Worm (Caenorhabditis elegans) whole organism, L4 larva: ENCODE results near the gene ddx-15.

Experiments used
- D1046.2 ChIP-seq: fragments of 200-800 bp; sonication (Bioruptor generic); IDR thresholded peaks from 2 replicates; pipeline ENCODE4 v1.3.6; 2022; ENCODE audit warnings: missing genetic modification characterization, missing compliant biosample characterization
- F10B5.3 ChIP-seq: sonication (generic microtip); optimal IDR thresholded peaks from 2 replicates; lab custom pipeline; 2016; ENCODE audit warnings: mild to moderate bottlenecking, missing genetic modification characterization, missing compliant biosample characterization
- F44E2.7 ChIP-seq: fragments of 200-800 bp; sonication (Bioruptor generic); IDR thresholded peaks from 2 replicates; pipeline ENCODE4 v2.1.2; 2022; ENCODE audit warnings: missing genetic modification characterization, missing compliant biosample characterization
- T26A8.4 ChIP-seq: fragments of 200-800 bp; sonication (Bioruptor generic); IDR thresholded peaks from 2 replicates; pipeline ENCODE4 v1.3.6; 2022; ENCODE audit warnings: missing genetic modification characterization, missing compliant biosample characterization
- ZK337.2 ChIP-seq: fragments of 200-800 bp; sonication (Bioruptor generic); IDR thresholded peaks from 2 replicates; pipeline ENCODE4 v1.3.6; 2022; ENCODE audit warnings: missing genetic modification reagents, missing genetic modification characterization, missing compliant biosample characterization
- aha-1 ChIP-seq: fragments of 150-350 bp; peaks from one replicate; lab custom pipeline; 2014; ENCODE audit warnings: missing biosample characterization, missing genetic modification characterization
- ama-1 ChIP-seq: fragments of 150-350 bp; optimal IDR thresholded peaks from 2 replicates; lab custom pipeline; 2014; ENCODE audit warnings: inconsistent platforms, mixed read lengths
- ces-1 ChIP-seq: fragments of 150-350 bp; sonication (generic microtip); optimal IDR thresholded peaks from 4 replicates; lab custom pipeline; 2014; ENCODE audit warnings: missing biosample characterization, missing genetic modification reagents, missing genetic modification characterization
- cey-2 ChIP-seq: sonication (generic microtip); optimal IDR thresholded peaks from 3 replicates; lab custom pipeline; 2017; ENCODE audit warnings: missing genetic modification characterization, mild to moderate bottlenecking, missing compliant biosample characterization, antibody characterized with exemption, borderline replicate concordance; ENCODE audit not compliant: insufficient read depth
- daf-12 ChIP-seq: fragments of 150-350 bp; optimal IDR thresholded peaks from 2 replicates; lab custom pipeline; 2014; ENCODE audit warnings: missing biosample characterization, missing genetic modification reagents, missing genetic modification characterization
- daf-19 ChIP-seq: fragments of 200-800 bp; sonication (Bioruptor generic); conservative IDR thresholded peaks from 2 replicates; pipeline ENCODE4 v1.3.6; 2022; ENCODE audit warnings: missing genetic modification characterization, missing compliant biosample characterization
- daf-8 ChIP-seq: fragments of 200-800 bp; sonication (Bioruptor generic); IDR thresholded peaks from 2 replicates; pipeline ENCODE4 v1.3.6; 2022; ENCODE audit warnings: missing genetic modification characterization, missing compliant biosample characterization
- dmd-6 ChIP-seq: fragments of 200-800 bp; sonication (Bioruptor generic); IDR thresholded peaks from 2 replicates; pipeline ENCODE4 v1.3.6; 2022; ENCODE audit warnings: missing genetic modification reagents, missing genetic modification characterization, missing compliant biosample characterization
- dpl-1 ChIP-seq: fragments of 150-350 bp; optimal IDR thresholded peaks from 2 replicates; lab custom pipeline; 2014; ENCODE audit warnings: missing biosample characterization, missing genetic modification reagents, missing genetic modification characterization
- duxl-1 ChIP-seq: sonication (generic microtip); optimal IDR thresholded peaks from 2 replicates; lab custom pipeline; 2016; ENCODE audit warnings: mild to moderate bottlenecking, missing genetic modification characterization, moderate library complexity, missing compliant biosample characterization; ENCODE audit not compliant: poor library complexity
- dve-1 ChIP-seq: sonication (generic microtip); optimal IDR thresholded peaks from 2 replicates; lab custom pipeline; 2017; ENCODE audit warnings: antibody characterized with exemption, mild to moderate bottlenecking, missing genetic modification characterization, missing compliant biosample characterization; ENCODE audit not compliant: insufficient read depth
- fkh-10 ChIP-seq: fragments of 150-350 bp; optimal IDR thresholded peaks from 2 replicates; lab custom pipeline; 2014; ENCODE audit warnings: missing biosample characterization, missing genetic modification reagents, missing genetic modification characterization
- hif-1 ChIP-seq, 2 experiments: sonication (generic microtip); optimal IDR thresholded peaks; 2 replicates each; lab custom pipeline; 2016 to 2017; ENCODE audit warnings: missing compliant biosample characterization in 2 of 2, missing genetic modification characterization in 2 of 2, missing genetic modification reagents in 2 of 2, missing genotype in 2 of 2, mild to moderate bottlenecking in 1 of 2
- hlh-11 ChIP-seq: fragments of 200-800 bp; sonication (Bioruptor generic); optimal IDR thresholded peaks from 2 replicates; lab custom pipeline; 2018; ENCODE audit warnings: mild to moderate bottlenecking, missing genetic modification characterization, missing compliant biosample characterization
- hlh-30 ChIP-seq: sonication (generic microtip); optimal IDR thresholded peaks from 2 replicates; lab custom pipeline; 2017; ENCODE audit warnings: antibody characterized with exemption, mild to moderate bottlenecking, missing genetic modification characterization, missing compliant biosample characterization; ENCODE audit not compliant: insufficient read depth
- hmg-1.1 ChIP-seq: fragments of 200-800 bp; sonication (Bioruptor generic); IDR thresholded peaks from 2 replicates; pipeline ENCODE4 v1.3.6; 2022; ENCODE audit warnings: missing genetic modification reagents, missing genetic modification characterization, missing compliant biosample characterization
- lim-7 ChIP-seq: fragments of 200-800 bp; sonication (Bioruptor generic); IDR thresholded peaks from 2 replicates; pipeline ENCODE4 v1.3.6; 2022; ENCODE audit warnings: missing genetic modification characterization, missing compliant biosample characterization
- lin-1 ChIP-seq: fragments of 200-800 bp; sonication (Bioruptor generic); IDR thresholded peaks from 2 replicates; pipeline ENCODE4 v1.3.6; 2022; ENCODE audit warnings: missing genetic modification reagents, missing genetic modification characterization, missing compliant biosample characterization
- lin-13 ChIP-seq: fragments of 150-350 bp; optimal IDR thresholded peaks from 2 replicates; lab custom pipeline; 2014; ENCODE audit warnings: missing biosample characterization, missing genetic modification reagents, missing genetic modification characterization
- lsy-2 ChIP-seq, 2 experiments: fragments of 150-350 bp in 1 of 2; sonication (generic microtip) in 1 of 2; optimal IDR thresholded peaks; 2 replicates each; lab custom pipeline; 2014 to 2017; ENCODE audit warnings: missing biosample characterization in 2 of 2, missing genetic modification characterization in 2 of 2
- madf-9 ChIP-seq: fragments of 200-800 bp; sonication (Bioruptor generic); conservative IDR thresholded peaks from 2 replicates; pipeline ENCODE4 v1.3.6; 2022; ENCODE audit warnings: missing genetic modification reagents, missing genetic modification characterization, missing compliant biosample characterization
- mdt-29 ChIP-seq: fragments of 200-800 bp; sonication (Bioruptor generic); IDR thresholded peaks from 2 replicates; pipeline ENCODE4 v1.3.6; 2022; ENCODE audit warnings: missing genetic modification reagents, missing genetic modification characterization, missing compliant biosample characterization
- mep-1 ChIP-seq: fragments of 150-350 bp; sonication (generic microtip); optimal IDR thresholded peaks from 3 replicates; lab custom pipeline; 2014; ENCODE audit warnings: missing biosample characterization, missing genetic modification characterization
- mes-2 ChIP-seq: sonication (generic microtip); optimal IDR thresholded peaks from 2 replicates; lab custom pipeline; 2016; ENCODE audit warnings: missing genotype, mild to moderate bottlenecking, missing genetic modification characterization, missing compliant biosample characterization; ENCODE audit not compliant: poor library complexity, severe bottlenecking
- nhr-10 ChIP-seq: fragments of 150-350 bp; optimal IDR thresholded peaks from 2 replicates; lab custom pipeline; 2014; ENCODE audit warnings: missing biosample characterization, missing genetic modification characterization
- nhr-102 ChIP-seq: sonication (generic microtip); optimal IDR thresholded peaks from 2 replicates; lab custom pipeline; 2016; ENCODE audit warnings: mild to moderate bottlenecking, missing genetic modification characterization, moderate library complexity, missing compliant biosample characterization
- nhr-11 ChIP-seq: fragments of 150-350 bp; optimal IDR thresholded peaks from 2 replicates; lab custom pipeline; 2014; ENCODE audit warnings: missing biosample characterization, missing genetic modification characterization
- nhr-25 ChIP-seq: sonication (generic microtip); optimal IDR thresholded peaks from 2 replicates; lab custom pipeline; 2017; ENCODE audit warnings: missing genetic modification characterization, mild to moderate bottlenecking, missing compliant biosample characterization, antibody characterized with exemption, moderate library complexity, borderline replicate concordance; ENCODE audit not compliant: insufficient read depth
- nhr-28 ChIP-seq: fragments of 150-350 bp; optimal IDR thresholded peaks from 2 replicates; lab custom pipeline; 2014; ENCODE audit warnings: missing biosample characterization, missing genetic modification characterization
- nhr-41 ChIP-seq: fragments of 200-800 bp; sonication (Bioruptor generic); IDR thresholded peaks from 2 replicates; pipeline ENCODE4 v1.3.6; 2022; ENCODE audit warnings: missing genetic modification reagents, missing genetic modification characterization, missing compliant biosample characterization
- nhr-42 ChIP-seq: fragments of 200-800 bp; sonication (Bioruptor generic); IDR thresholded peaks from 2 replicates; pipeline ENCODE4 v1.3.6; 2022; ENCODE audit warnings: missing genetic modification characterization, missing compliant biosample characterization
- pha-4 ChIP-seq, 2 experiments: fragments of 150-350 bp in 1 of 2; fragments of 200-800 bp in 1 of 2; sonication (Bioruptor generic) in 1 of 2; IDR thresholded peaks in 1 of 2; optimal IDR thresholded peaks in 1 of 2; 2 replicates each; pipeline versions ENCODE4 v1.3.6 to Lab custom; 2014 to 2022; ENCODE audit warnings: missing genetic modification characterization in 2 of 2, missing genetic modification reagents in 2 of 2, missing biosample characterization in 1 of 2, missing compliant biosample characterization in 1 of 2
- rbr-2 ChIP-seq: sonication (generic microtip); optimal IDR thresholded peaks from 2 replicates; lab custom pipeline; 2016; ENCODE audit warnings: missing genotype, missing genetic modification characterization, missing compliant biosample characterization
- sdz-12 ChIP-seq: fragments of 200-800 bp; sonication (Bioruptor generic); optimal IDR thresholded peaks from 2 replicates; lab custom pipeline; 2018; ENCODE audit warnings: mild to moderate bottlenecking, missing genetic modification characterization, missing compliant biosample characterization
- set-16 ChIP-seq: fragments of 200-800 bp; sonication (Bioruptor generic); IDR thresholded peaks from 2 replicates; pipeline ENCODE4 v1.3.6; 2022; ENCODE audit warnings: missing genetic modification reagents, missing genetic modification characterization, missing compliant biosample characterization
- snpc-1.2 ChIP-seq: fragments of 200-800 bp; sonication (Bioruptor generic); IDR thresholded peaks from 2 replicates; pipeline ENCODE4 v1.3.6; 2022; ENCODE audit warnings: missing genetic modification reagents, missing genetic modification characterization, missing compliant biosample characterization
- snpc-4 ChIP-seq: fragments of 150-350 bp; optimal IDR thresholded peaks from 2 replicates; lab custom pipeline; 2014; ENCODE audit warnings: missing biosample characterization, missing genetic modification characterization
- spr-3 ChIP-seq: fragments of 200-800 bp; sonication (Bioruptor generic); optimal IDR thresholded peaks from 2 replicates; lab custom pipeline; 2018; ENCODE audit warnings: mild to moderate bottlenecking, missing genetic modification characterization, missing compliant biosample characterization
- tag-97 ChIP-seq: fragments of 200-800 bp; sonication (Bioruptor generic); IDR thresholded peaks from 2 replicates; pipeline ENCODE4 v1.3.6; 2022; ENCODE audit warnings: missing genetic modification characterization, missing compliant biosample characterization
- tra-1 ChIP-seq: fragments of 200-800 bp; sonication (Bioruptor generic); IDR thresholded peaks from 2 replicates; pipeline ENCODE4 v1.3.6; 2022; ENCODE audit warnings: missing genetic modification reagents, missing genetic modification characterization, missing compliant biosample characterization
- unc-130 ChIP-seq: sonication (generic microtip); optimal IDR thresholded peaks from 2 replicates; lab custom pipeline; 2016; ENCODE audit warnings: missing genetic modification reagents, missing genetic modification characterization, missing compliant biosample characterization
- unc-62 ChIP-seq, 3 experiments: fragments of 150-350 bp in 1 of 3; sonication (generic microtip); optimal IDR thresholded peaks in 2 of 3; peaks in 1 of 3; 1 replicate in 1 of 3; 2 replicates in 2 of 3; lab custom pipeline; 2014 to 2017; ENCODE audit warnings: missing biosample characterization in 3 of 3, missing genetic modification characterization in 3 of 3, missing genetic modification reagents in 3 of 3, missing genotype in 1 of 3
- vab-7 ChIP-seq: fragments of 200-800 bp; sonication (Bioruptor generic); IDR thresholded peaks from 2 replicates; pipeline ENCODE4 v1.3.6; 2022; ENCODE audit warnings: missing genetic modification reagents, missing genetic modification characterization, missing compliant biosample characterization
- zfp-3 ChIP-seq: fragments of 200-800 bp; sonication (Bioruptor generic); conservative IDR thresholded peaks from 2 replicates; pipeline ENCODE4 v1.3.6; 2022; ENCODE audit warnings: missing genetic modification reagents, missing genetic modification characterization, missing compliant biosample characterization

ddx-15 gene

DNA sequence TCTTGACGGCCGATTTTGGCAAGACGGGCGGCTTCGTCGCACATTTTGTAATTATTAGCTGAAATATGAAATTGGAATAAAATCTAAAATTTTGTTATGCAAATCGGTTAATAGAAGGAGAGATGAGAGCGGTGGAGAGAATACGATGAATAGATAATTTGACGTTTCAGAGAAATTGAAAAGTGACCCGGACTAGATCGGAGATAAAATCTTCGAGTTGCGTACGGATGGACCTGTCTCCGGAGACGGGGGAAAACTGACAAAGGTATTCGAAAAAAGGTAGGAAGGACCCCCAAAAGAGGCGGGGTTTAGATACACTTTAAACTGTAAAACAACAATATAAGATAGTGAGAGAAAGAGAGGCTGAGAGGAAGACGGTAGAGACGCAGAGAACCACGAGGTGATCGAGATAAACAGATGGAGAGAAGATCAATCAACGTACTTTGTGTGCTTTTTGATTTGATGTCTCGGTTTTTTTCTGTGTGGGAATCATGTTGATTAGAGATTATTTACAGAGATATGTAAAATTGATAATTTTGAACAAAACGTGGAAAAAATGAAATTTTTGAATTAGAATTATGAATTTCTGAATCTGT, 39.3 kb downstream of the ddx-15 start, which contains the start of gene F09F7.6 (continued):
- TF ChIP-seq daf-19 (GFP tag; lab: Robert Waterston, UW) (no peak), D1046.2 (GFP tag; lab: Robert Waterston, UW) (no peak), T26A8.4 (no peak), mes-2 (tag; lab: Kevin White, UChicago) (peak; percentile 21), zfp-3 (no peak), lsy-2 (tag; optimal IDR thresholded peaks at IDR 0.05; lab: Kevin White, UChicago) (peak in 1 of 2 experiments; percentile 69), nhr-10 (tag; lab: Kevin White, UChicago) (peak; percentile 2), vab-7 (GFP tag; lab: Robert Waterston, UW) (no peak), nhr-42 (no peak), duxl-1 (tag; lab: Kevin White, UChicago) (no peak), hif-1 (tag; optimal IDR thresholded peaks at IDR 0.05; lab: Kevin White, UChicago) (peak in 1 of 2 experiments; percentile 49), dpl-1 (GFP tag; lab: Kevin White, UChicago) (no peak), hlh-30 (tag; lab: Kevin White, UChicago) (peak; percentile 92), cey-2 (tag; lab: Kevin White, UChicago) (no peak), ces-1 (no peak), hmg-1.1 (GFP tag; lab: Robert Waterston, UW) (no peak), dve-1 (peak; percentile 96), set-16 (GFP tag; lab: Robert Waterston, UW) (no peak), nhr-102 (peak; percentile 24), nhr-28 (tag; lab: Kevin White, UChicago) (peak; percentile 82), ama-1 (peak; percentile 92), tag-97 (no peak), pha-4 (GFP tag; IDR thresholded peaks at IDR 0.05; lab: Robert Waterston, UW) (no peak), pha-4 (tag; optimal IDR thresholded peaks at IDR 0.05; lab: Kevin White, UChicago) (no peak), hlh-11 (tag; lab: Kevin White, UChicago) (peak; percentile 94), nhr-11 (tag; lab: Kevin White, UChicago) (peak; percentile 67), daf-8 (GFP tag; lab: Robert Waterston, UW) (no peak), aha-1 (peak; percentile 89), lim-7 (no peak), ZK337.2 (GFP tag; lab: Robert Waterston, UW) (no peak), tra-1 (peak; percentile 74), F10B5.3 (tag; lab: Kevin White, UChicago) (no peak), lin-13 (no peak), daf-12 (tag; lab: Kevin White, UChicago) (no peak)
- TF ChIP-seq, all 104 proteins: peak for 25

DNA sequence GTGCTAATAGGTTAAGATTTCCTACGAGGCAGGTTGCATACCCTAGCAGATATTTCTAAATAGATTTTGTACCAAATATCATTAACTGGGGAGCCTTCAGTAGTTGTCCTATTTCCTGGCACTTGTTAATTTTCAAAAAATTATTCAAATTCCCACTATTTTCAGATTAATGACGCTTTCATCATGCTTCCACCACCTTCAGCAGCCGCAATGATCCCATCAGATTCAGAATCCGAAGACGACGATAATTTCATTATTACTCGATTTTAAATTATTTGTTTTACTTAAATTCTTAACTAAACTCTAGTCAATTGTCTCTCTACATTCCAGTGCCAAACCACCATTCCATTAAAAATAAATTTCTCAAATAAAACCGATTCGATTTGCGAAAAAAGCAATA, 40.7 kb downstream of the ddx-15 start:
- TF ChIP-seq dmd-6 (GFP tag; lab: Robert Waterston, UW) (no peak), lin-1 (GFP tag; lab: Robert Waterston, UW) (no peak), tag-97 (no peak), mdt-29 (GFP tag; lab: Robert Waterston, UW) (peak; percentile 43; the same call in 1 of the 2 replicates), fkh-10 (no peak), snpc-4 (tag; lab: Kevin White, UChicago) (no peak), snpc-1.2 (0 out of 2 replicates have a peak, but pooled peaks have one; percentile 28), rbr-2 (tag; lab: Kevin White, UChicago) (no peak), unc-130 (GFP tag; lab: Kevin White, UChicago) (no peak), lsy-2 (tag; optimal IDR thresholded peaks at IDR 0.05; lab: Kevin White, UChicago) (peak in 1 of 2 experiments; percentile 7), F44E2.7 (no peak), sdz-12 (peak; percentile 74), spr-3 (GFP tag; lab: Kevin White, UChicago) (no peak), dve-1 (peak; percentile 62), unc-62 (GFP tag; optimal IDR thresholded peaks at IDR 0.05 in 1 of 2; lab: Kevin White, UChicago) (no peak), unc-62 (tag; optimal IDR thresholded peaks at IDR 0.05; lab: Kevin White, UChicago) (no peak), nhr-25 (tag; lab: Kevin White, UChicago) (no peak), nhr-41 (no peak), mep-1 (tag; lab: Kevin White, UChicago) (peak; percentile 53), madf-9 (GFP tag; lab: Robert Waterston, UW) (no peak)
